Worm (Caenorhabditis elegans) whole organism, late embryonic: Measurements from ENCODE around the gene F10E7.2.

Experiments
- ama-1 ChIP-seq: fragments of 150-350 bp; optimal IDR thresholded peaks from 2 replicates; lab custom pipeline; 2014
- ets-4 ChIP-seq: sonication (generic microtip); optimal IDR thresholded peaks from 2 replicates; lab custom pipeline; 2016; ENCODE audit warnings: missing genetic modification characterization, missing compliant biosample characterization
- pha-4 ChIP-seq: fragments of 150-350 bp; optimal IDR thresholded peaks from 2 replicates; lab custom pipeline; 2018; ENCODE audit warnings: missing biosample characterization, missing genetic modification reagents, missing genetic modification characterization

DNA sequence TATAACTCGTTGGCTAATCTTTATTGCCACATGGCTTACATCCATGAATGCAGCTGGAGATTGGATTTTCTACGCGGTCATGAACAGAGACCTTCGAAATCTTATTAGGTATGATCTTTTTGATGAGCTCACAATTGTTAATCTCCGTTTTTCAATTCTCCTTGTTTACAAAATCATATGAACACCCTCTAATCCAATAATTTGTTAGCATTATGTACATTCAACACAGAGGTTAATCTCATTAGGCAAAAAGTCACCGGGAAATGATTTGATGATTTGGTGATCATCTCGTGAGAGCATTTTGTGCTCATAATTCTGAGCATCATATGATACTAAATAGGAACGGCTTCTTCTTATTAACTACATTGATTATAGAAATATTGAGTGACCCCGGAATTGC is 24.2 kb downstream of the F10E7.2 start:
- TF ChIP-seq ets-4 (no peak), ama-1 (no peak), pha-4 (tag; lab: Kevin White, UChicago) (no peak)
